Worm (Caenorhabditis elegans) whole organism, L4/young adult: ENCODE data around the gene D1005.4.

Experiments used
- W03F9.2 ChIP-seq: fragments of 150-350 bp; optimal IDR thresholded peaks from 2 replicates; lab custom pipeline; 2014; ENCODE audit warnings: missing biosample characterization, missing genetic modification characterization
- dao-5 ChIP-seq: sonication (generic microtip); optimal IDR thresholded peaks from 2 replicates; lab custom pipeline; 2016; ENCODE audit warnings: missing genotype, missing genetic modification characterization, moderate library complexity, missing compliant biosample characterization
- him-1 ChIP-seq: sonication (generic microtip); optimal IDR thresholded peaks from 2 replicates; lab custom pipeline; 2016; ENCODE audit warnings: missing genotype, missing genetic modification reagents, missing genetic modification characterization, missing compliant biosample characterization

Gene D1005.4

ce11 chrX:1504529-1505080 is 19.0 kb upstream of the D1005.4 start:
- TF ChIP-seq W03F9.2 (tag; lab: Kevin White, UChicago) (no peak), dao-5 (tag; lab: Kevin White, UChicago) (no peak), him-1 (no peak)

ce11 chrX:1503698-1504501 is 18.3 kb upstream of the D1005.4 start:
- TF ChIP-seq him-1 (no peak), W03F9.2 (tag; lab: Kevin White, UChicago) (no peak), dao-5 (tag; lab: Kevin White, UChicago) (no peak)

- no peak for TF ChIP-seq dao-5 (tag; lab: Kevin White, UChicago)
- no peak for TF ChIP-seq him-1
- TF ChIP-seq W03F9.2 (tag; lab: Kevin White, UChicago): no peak
Observed at ce11 chrX:1502914-1503313, 17.3 kb upstream of the D1005.4 start.

ce11 chrX:1502490-1502889 is 16.9 kb upstream of the D1005.4 start, which contains the start of gene F09E10.1:
F09E10.1 (plus strand) TSS chrX:1502790.
- TF ChIP-seq W03F9.2 (tag; lab: Kevin White, UChicago): no peak
- no peak for TF ChIP-seq dao-5 (tag; lab: Kevin White, UChicago)
- TF ChIP-seq him-1: no peak

ce11 chrX:1501752-1502151 is 16.1 kb upstream of the D1005.4 start, which contains the start of gene F09E10.7:
F09E10.7 (minus strand) TSS chrX:1501852.
- TF ChIP-seq him-1: no peak
- no peak for TF ChIP-seq W03F9.2 (tag; lab: Kevin White, UChicago)
- TF ChIP-seq dao-5 (tag; lab: Kevin White, UChicago): no peak

- no peak for TF ChIP-seq dao-5 (tag; lab: Kevin White, UChicago)
- TF ChIP-seq him-1: no peak
- no peak for TF ChIP-seq W03F9.2 (tag; lab: Kevin White, UChicago)
Observed at ce11 chrX:1499499-1499898, 13.9 kb upstream of the D1005.4 start.

- no peak for TF ChIP-seq dao-5 (tag; lab: Kevin White, UChicago)
Observed at ce11 chrX:1497581-1497980, 12.0 kb upstream of the D1005.4 start, which contains the start of gene F09E10.6. F09E10.6 (minus strand) TSS chrX:1497681.

ce11 chrX:1495980-1496379 is 10.4 kb upstream of the D1005.4 start:
- TF ChIP-seq dao-5 (tag; lab: Kevin White, UChicago): no peak
- TF ChIP-seq him-1: no peak
- TF ChIP-seq W03F9.2 (tag; lab: Kevin White, UChicago): no peak

ce11 chrX:1494256-1494655 is 8.6 kb upstream of the D1005.4 start, which contains the start of gene F09E10.5:
F09E10.5 (minus strand) TSS chrX:1494356.
- TF ChIP-seq dao-5 (tag; lab: Kevin White, UChicago) (no peak), him-1 (no peak), W03F9.2 (tag; lab: Kevin White, UChicago) (no peak)

- TF ChIP-seq dao-5 (tag; lab: Kevin White, UChicago) (no peak), him-1 (no peak), W03F9.2 (tag; lab: Kevin White, UChicago) (no peak)
Observed at ce11 chrX:1492174-1492573, 6.6 kb upstream of the D1005.4 start.

- TF ChIP-seq him-1: no peak
- no peak for TF ChIP-seq dao-5 (tag; lab: Kevin White, UChicago)
- no peak for TF ChIP-seq W03F9.2 (tag; lab: Kevin White, UChicago)
Observed at ce11 chrX:1491036-1491435, 5.4 kb upstream of the D1005.4 start.

ce11 chrX:1489574-1489973 is 4.0 kb upstream of the D1005.4 start:
- TF ChIP-seq W03F9.2 (tag; lab: Kevin White, UChicago): no peak
- no peak for TF ChIP-seq him-1
- no peak for TF ChIP-seq dao-5 (tag; lab: Kevin White, UChicago)

- TF ChIP-seq W03F9.2 (tag; lab: Kevin White, UChicago): no peak
- TF ChIP-seq him-1: no peak
- TF ChIP-seq dao-5 (tag; lab: Kevin White, UChicago): no peak
Observed at ce11 chrX:1488775-1489174, 3.2 kb upstream of the D1005.4 start.

ce11 chrX:1487096-1487495 is 1.5 kb upstream of the D1005.4 start:
- TF ChIP-seq W03F9.2 (tag; lab: Kevin White, UChicago): no peak
- TF ChIP-seq him-1: no peak
- TF ChIP-seq dao-5 (tag; lab: Kevin White, UChicago): no peak
